Worm (Caenorhabditis elegans) whole organism, L1 larva: Measurements from ENCODE around the gene F35D2.1.

Experiments used
- C16A3.4 ChIP-seq: fragments of 150-350 bp; optimal IDR thresholded peaks from 2 replicates; lab custom pipeline; 2014; ENCODE audit warnings: missing biosample characterization, missing genetic modification characterization
- C34B4.2 ChIP-seq: sonication (generic microtip); optimal IDR thresholded peaks from 2 replicates; lab custom pipeline; 2017; ENCODE audit warnings: mild to moderate bottlenecking, missing genetic modification characterization, missing compliant biosample characterization
- F16B12.6 ChIP-seq: fragments of 150-350 bp; optimal IDR thresholded peaks from 2 replicates; lab custom pipeline; 2014; ENCODE audit warnings: missing biosample characterization, missing genetic modification characterization
- alr-1 ChIP-seq: fragments of 200-800 bp; sonication (Bioruptor generic); optimal IDR thresholded peaks from 2 replicates; lab custom pipeline; 2018; ENCODE audit warnings: borderline replicate concordance, mild to moderate bottlenecking, missing genetic modification characterization, missing compliant biosample characterization
- blmp-1 ChIP-seq: fragments of 150-350 bp; optimal IDR thresholded peaks from 2 replicates; lab custom pipeline; 2014; ENCODE audit warnings: missing biosample characterization, missing genetic modification characterization
- ceh-63 ChIP-seq: fragments of 200-800 bp; sonication (Bioruptor generic); optimal IDR thresholded peaks from 2 replicates; lab custom pipeline; 2018; ENCODE audit warnings: mild to moderate bottlenecking, missing genetic modification characterization, missing compliant biosample characterization
- ceh-90 ChIP-seq: sonication (generic microtip); optimal IDR thresholded peaks from 2 replicates; lab custom pipeline; 2016; ENCODE audit warnings: missing genetic modification characterization, missing compliant biosample characterization
- dpl-1 ChIP-seq, 3 experiments: fragments of 150-350 bp in 2 of 3; sonication (generic microtip) in 1 of 3; optimal IDR thresholded peaks; 2 replicates each; lab custom pipeline; 2014 to 2017; ENCODE audit warnings: missing biosample characterization in 3 of 3, missing genetic modification characterization in 3 of 3, missing genetic modification reagents in 3 of 3
- dsc-1 ChIP-seq: sonication (generic microtip); optimal IDR thresholded peaks from 2 replicates; lab custom pipeline; 2016; ENCODE audit warnings: mild to moderate bottlenecking, missing genetic modification characterization, missing compliant biosample characterization
- efl-1 ChIP-seq, 4 experiments: fragments of 150-350 bp; optimal IDR thresholded peaks in 3 of 4; peaks in 1 of 4; 1 replicate in 1 of 4; 2 replicates in 3 of 4; lab custom pipeline; 2014; ENCODE audit warnings: missing biosample characterization in 2 of 4, missing genetic modification characterization in 2 of 4, missing genetic modification reagents in 2 of 4
- efl-3 ChIP-seq: fragments of 200-800 bp; sonication (Bioruptor generic); optimal IDR thresholded peaks from 2 replicates; lab custom pipeline; 2018; ENCODE audit warnings: mild to moderate bottlenecking, missing genetic modification characterization, missing compliant biosample characterization
- elt-2 ChIP-seq: sonication (generic microtip); optimal IDR thresholded peaks from 2 replicates; lab custom pipeline; 2016; ENCODE audit warnings: missing genetic modification characterization, mild to moderate bottlenecking, inconsistent platforms, missing compliant biosample characterization, missing genetic modification reagents
- ets-5 ChIP-seq: fragments of 200-800 bp; sonication (Bioruptor generic); IDR thresholded peaks from 2 replicates; pipeline ENCODE4 v1.3.6; 2022; ENCODE audit warnings: missing genetic modification characterization, missing compliant biosample characterization
- fkh-4 ChIP-seq: sonication (generic microtip); optimal IDR thresholded peaks from 2 replicates; lab custom pipeline; 2016; ENCODE audit warnings: missing compliant biosample characterization, missing genetic modification characterization, borderline replicate concordance
- irx-1 ChIP-seq: sonication (generic microtip); optimal IDR thresholded peaks from 2 replicates; lab custom pipeline; 2016; ENCODE audit warnings: missing genetic modification characterization, missing compliant biosample characterization
- isw-1 ChIP-seq: fragments of 200-800 bp; sonication (Bioruptor generic); IDR thresholded peaks from 2 replicates; pipeline ENCODE4 v1.3.6; 2022; ENCODE audit warnings: missing genetic modification characterization, missing compliant biosample characterization
- jun-1 ChIP-seq: fragments of 150-350 bp; optimal IDR thresholded peaks from 2 replicates; lab custom pipeline; 2014; ENCODE audit warnings: missing biosample characterization, missing genetic modification reagents, missing genetic modification characterization
- lin-13 ChIP-seq: fragments of 150-350 bp; optimal IDR thresholded peaks from 2 replicates; lab custom pipeline; 2014; ENCODE audit warnings: missing biosample characterization, missing genetic modification reagents, missing genetic modification characterization
- lin-14 ChIP-seq: fragments of 200-800 bp; sonication (Bioruptor generic); optimal IDR thresholded peaks from 2 replicates; lab custom pipeline; 2018; ENCODE audit warnings: mild to moderate bottlenecking, missing genetic modification characterization, moderate library complexity, missing compliant biosample characterization
- lin-35 ChIP-seq, 2 experiments: fragments of 150-350 bp; optimal IDR thresholded peaks; 2 replicates each; lab custom pipeline; 2014; ENCODE audit warnings: missing biosample characterization in 2 of 2, missing genetic modification characterization in 2 of 2, missing genetic modification reagents in 2 of 2
- lir-3 ChIP-seq: sonication (generic microtip); optimal IDR thresholded peaks from 2 replicates; lab custom pipeline; 2016; ENCODE audit warnings: mild to moderate bottlenecking, missing genetic modification characterization, moderate library complexity, missing compliant biosample characterization; ENCODE audit not compliant: poor library complexity
- lsy-2 ChIP-seq, 2 experiments: fragments of 150-350 bp; optimal IDR thresholded peaks; 2 replicates each; lab custom pipeline; 2014; ENCODE audit warnings: missing biosample characterization in 2 of 2, missing genetic modification characterization in 2 of 2
- mab-9 ChIP-seq: fragments of 200-800 bp; sonication (Bioruptor generic); IDR thresholded peaks from 2 replicates; pipeline ENCODE4 v1.3.6; 2022; ENCODE audit warnings: missing genetic modification reagents, missing genetic modification characterization, missing compliant biosample characterization
- mep-1 ChIP-seq: fragments of 150-350 bp; optimal IDR thresholded peaks from 2 replicates; lab custom pipeline; 2014; ENCODE audit warnings: missing biosample characterization, missing genetic modification characterization
- nhr-20 ChIP-seq: sonication (generic microtip); optimal IDR thresholded peaks from 2 replicates; lab custom pipeline; 2016; ENCODE audit warnings: mild to moderate bottlenecking, missing genetic modification characterization, missing compliant biosample characterization
- nhr-28 ChIP-seq: fragments of 150-350 bp; optimal IDR thresholded peaks from 2 replicates; lab custom pipeline; 2014; ENCODE audit warnings: missing biosample characterization, missing genetic modification characterization
- nhr-47 ChIP-seq: sonication (generic microtip); optimal IDR thresholded peaks from 2 replicates; lab custom pipeline; 2016; ENCODE audit warnings: mild to moderate bottlenecking, missing genetic modification characterization, moderate library complexity, missing compliant biosample characterization
- nhr-71 ChIP-seq: sonication (generic microtip); optimal IDR thresholded peaks from 2 replicates; lab custom pipeline; 2016; ENCODE audit warnings: mild to moderate bottlenecking, missing genetic modification characterization, moderate library complexity, missing compliant biosample characterization
- nhr-76 ChIP-seq: sonication (generic microtip); optimal IDR thresholded peaks from 2 replicates; lab custom pipeline; 2017; ENCODE audit warnings: missing biosample characterization, missing genetic modification characterization
- nhr-84 ChIP-seq: sonication (generic microtip); optimal IDR thresholded peaks from 2 replicates; lab custom pipeline; 2017; ENCODE audit warnings: missing biosample characterization, missing genetic modification characterization
- nhr-85 ChIP-seq: sonication (generic microtip); peaks from one replicate; lab custom pipeline; 2016; ENCODE audit warnings: missing genetic modification characterization, inconsistent platforms, missing compliant biosample characterization
- rnt-1 ChIP-seq: sonication (generic microtip); optimal IDR thresholded peaks from 2 replicates; lab custom pipeline; 2016; ENCODE audit warnings: mild to moderate bottlenecking, missing genetic modification characterization, moderate library complexity, missing compliant biosample characterization
- snu-23 ChIP-seq: sonication (generic microtip); optimal IDR thresholded peaks from 2 replicates; lab custom pipeline; 2016; ENCODE audit warnings: missing genetic modification characterization, missing compliant biosample characterization
- sox-4 ChIP-seq: sonication (generic microtip); optimal IDR thresholded peaks from 2 replicates; lab custom pipeline; 2016; ENCODE audit warnings: missing genetic modification characterization, missing compliant biosample characterization
- sptf-1 ChIP-seq: fragments of 150-350 bp; optimal IDR thresholded peaks from 2 replicates; lab custom pipeline; 2014; ENCODE audit warnings: missing biosample characterization, missing genetic modification characterization
- swsn-7 ChIP-seq: sonication (generic microtip); optimal IDR thresholded peaks from 2 replicates; lab custom pipeline; 2016; ENCODE audit warnings: missing genetic modification characterization, missing compliant biosample characterization
- tbx-2 ChIP-seq: sonication (generic microtip); optimal IDR thresholded peaks from 2 replicates; lab custom pipeline; 2016; ENCODE audit warnings: missing genetic modification characterization, missing compliant biosample characterization
- unc-30 ChIP-seq: sonication (generic microtip); optimal IDR thresholded peaks from 2 replicates; lab custom pipeline; 2017; ENCODE audit warnings: missing biosample characterization, missing genetic modification characterization

Gene F35D2.1

ce11 chrII:7614334-7614733, 38.6 kb downstream of the F35D2.1 start:
- peak; percentile 38 for TF ChIP-seq lin-14 (GFP tag; lab: Kevin White, UChicago)
- TF ChIP-seq mep-1 (tag; lab: Kevin White, UChicago), result peak; percentile 14
- TF ChIP-seq irx-1 (tag; lab: Kevin White, UChicago), result no peak
- TF ChIP-seq ets-5 (GFP tag; lab: Robert Waterston, UW), result no peak
- TF ChIP-seq lin-35 (GFP tag; optimal IDR thresholded peaks at IDR 0.05; lab: Kevin White, UChicago), result peak in 1 of 2 experiments; percentile 8
- TF ChIP-seq blmp-1 (tag; lab: Kevin White, UChicago), result peak; percentile 5

- TF ChIP-seq mab-9 (GFP tag; lab: Robert Waterston, UW) (no peak), irx-1 (tag; lab: Kevin White, UChicago) (no peak), blmp-1 (tag; lab: Kevin White, UChicago) (peak; percentile 29), sptf-1 (tag; lab: Kevin White, UChicago) (no peak), snu-23 (GFP tag; lab: Kevin White, UChicago) (peak; percentile 40), sox-4 (tag; lab: Kevin White, UChicago) (no peak), nhr-47 (no peak), nhr-76 (tag; lab: Kevin White, UChicago) (no peak), lin-13 (GFP tag; lab: Kevin White, UChicago) (peak; percentile 14), lir-3 (tag; lab: Kevin White, UChicago) (no peak), F16B12.6 (tag; lab: Kevin White, UChicago) (peak; percentile 21), nhr-20 (tag; lab: Kevin White, UChicago) (peak; percentile 35), nhr-84 (no peak), nhr-71 (tag; lab: Kevin White, UChicago) (peak; percentile 45), nhr-85 (no peak), C34B4.2 (tag; lab: Kevin White, UChicago) (no peak), ceh-63 (GFP tag; lab: Kevin White, UChicago) (no peak), nhr-28 (tag; lab: Kevin White, UChicago) (no peak), lin-35 (GFP tag; optimal IDR thresholded peaks at IDR 0.05; lab: Kevin White, UChicago) (peak in 1 of 2 experiments; percentile 61), rnt-1 (tag; lab: Kevin White, UChicago) (peak; percentile 16), efl-3 (no peak), alr-1 (tag; lab: Kevin White, UChicago) (no peak), tbx-2 (tag; lab: Kevin White, UChicago) (no peak), swsn-7 (tag; lab: Kevin White, UChicago) (peak; percentile 23), jun-1 (tag; lab: Kevin White, UChicago) (no peak), elt-2 (tag; lab: Kevin White, UChicago) (no peak), lin-14 (GFP tag; lab: Kevin White, UChicago) (peak; percentile 32), dsc-1 (tag; lab: Kevin White, UChicago) (no peak), unc-30 (tag; lab: Kevin White, UChicago) (no peak), mep-1 (tag; lab: Kevin White, UChicago) (peak; percentile 17), efl-1 (optimal IDR thresholded peaks at IDR 0.05; lab: Kevin White, UChicago) (peak; percentile 30 to 49), efl-1 (GFP tag; optimal IDR thresholded peaks at IDR 0.05 in 1 of 2; lab: Kevin White, UChicago) (peak; percentile 20 to 78), ceh-90 (tag; lab: Kevin White, UChicago) (no peak), C16A3.4 (peak; percentile 4), lsy-2 (tag; optimal IDR thresholded peaks at IDR 0.05; lab: Kevin White, UChicago) (peak; percentile 10 to 48), isw-1 (no peak), fkh-4 (tag; lab: Kevin White, UChicago) (no peak), dpl-1 (GFP tag; optimal IDR thresholded peaks at IDR 0.05; lab: Kevin White, UChicago) (peak in 1 of 3 experiments; percentile 10)
- TF ChIP-seq, all 84 proteins: peak for 15
Measured at ce11 chrII:7615318-7615891, 39.7 kb downstream of the F35D2.1 start.
